Fruit fly (Drosophila melanogaster) whole organism, embryonic: ENCODE results near the gene Ipo9.

Experiments used
- CG1024 ChIP-seq: fragments of 200-800 bp; sonication (Bioruptor generic); IDR thresholded peaks from 2 replicates; pipeline ENCODE4 v1.3.6; 2022; ENCODE audit warnings: missing biosample characterization, missing genetic modification characterization
- CG10462 ChIP-seq: fragments of 200-800 bp; sonication (Bioruptor generic); optimal IDR thresholded peaks from 2 replicates; lab custom pipeline; 2016; ENCODE audit warnings: missing biosample characterization, missing genetic modification characterization
- CG10979 ChIP-seq: fragments of 200-800 bp; sonication (Bioruptor generic); optimal IDR thresholded peaks from 2 replicates; lab custom pipeline; 2018; ENCODE audit warnings: missing biosample characterization, mild to moderate bottlenecking, missing genetic modification characterization, moderate library complexity
- CG11093 ChIP-seq: fragments of 200-800 bp; sonication (Bioruptor generic); IDR thresholded peaks from 3 replicates; pipeline ENCODE4 v1.3.6; 2022; ENCODE audit warnings: missing biosample characterization, missing genetic modification characterization
- CG11398 ChIP-seq: fragments of 200-800 bp; sonication (Bioruptor generic); optimal IDR thresholded peaks from 2 replicates; lab custom pipeline; 2016; ENCODE audit warnings: missing biosample characterization, missing genetic modification characterization
- CG12299 ChIP-seq: fragments of 200-800 bp; sonication (Bioruptor generic); optimal IDR thresholded peaks from 2 replicates; lab custom pipeline; 2018; ENCODE audit warnings: missing biosample characterization, mild to moderate bottlenecking, missing genetic modification characterization
- CG12391 ChIP-seq: fragments of 200-800 bp; sonication (Bioruptor generic); optimal IDR thresholded peaks from 3 replicates; lab custom pipeline; 2018; ENCODE audit warnings: missing biosample characterization, mild to moderate bottlenecking, missing genetic modification characterization, moderate library complexity
- CG12744 ChIP-seq: fragments of 200-800 bp; sonication (Bioruptor generic); optimal IDR thresholded peaks from 2 replicates; lab custom pipeline; 2016; ENCODE audit warnings: missing biosample characterization, missing genetic modification characterization
- CG13624 ChIP-seq: fragments of 200-800 bp; sonication (Bioruptor generic); optimal IDR thresholded peaks from 2 replicates; lab custom pipeline; 2016; ENCODE audit warnings: missing biosample characterization, missing genetic modification characterization
- CG13894 ChIP-seq: fragments of 200-800 bp; sonication (Bioruptor generic); optimal IDR thresholded peaks from 3 replicates; lab custom pipeline; 2018; ENCODE audit warnings: missing biosample characterization, mild to moderate bottlenecking, missing genetic modification characterization, moderate library complexity
- CG15696 ChIP-seq: fragments of 200-800 bp; sonication (Bioruptor generic); optimal IDR thresholded peaks from 2 replicates; lab custom pipeline; 2019; ENCODE audit warnings: missing biosample characterization, mild to moderate bottlenecking, missing genetic modification characterization, moderate library complexity
- CG16863 ChIP-seq: fragments of 200-800 bp; sonication (Bioruptor generic); optimal IDR thresholded peaks from 3 replicates; lab custom pipeline; 2016; ENCODE audit warnings: missing biosample characterization, missing genetic modification characterization
- CG18476 ChIP-seq: fragments of 200-800 bp; sonication (Bioruptor generic); optimal IDR thresholded peaks from 2 replicates; lab custom pipeline; 2016; ENCODE audit warnings: missing biosample characterization, mild to moderate bottlenecking, missing genetic modification characterization
- CG2678 ChIP-seq: fragments of 200-800 bp; sonication (Bioruptor generic); optimal IDR thresholded peaks from 3 replicates; lab custom pipeline; 2019; ENCODE audit warnings: missing biosample characterization, mild to moderate bottlenecking, missing genetic modification characterization, moderate library complexity
- CG2712 ChIP-seq: fragments of 200-800 bp; optimal IDR thresholded peaks from 3 replicates; lab custom pipeline; 2019; ENCODE audit warnings: missing biosample characterization, mild to moderate bottlenecking, missing genetic modification characterization, moderate library complexity
- CG30020 ChIP-seq: fragments of 200-800 bp; optimal IDR thresholded peaks from 2 replicates; lab custom pipeline; 2019; ENCODE audit warnings: missing biosample characterization, mild to moderate bottlenecking, missing genetic modification characterization, moderate library complexity
- CG33213 ChIP-seq: fragments of 200-800 bp; sonication (Bioruptor generic); optimal IDR thresholded peaks from 3 replicates; lab custom pipeline; 2016; ENCODE audit warnings: missing biosample characterization, missing genetic modification characterization
- CG33557 ChIP-seq: fragments of 200-800 bp; sonication (Bioruptor generic); optimal IDR thresholded peaks from 2 replicates; lab custom pipeline; 2019; ENCODE audit warnings: missing biosample characterization, mild to moderate bottlenecking, missing genetic modification characterization, moderate library complexity
- CG34224 ChIP-seq: fragments of 200-800 bp; sonication (Bioruptor generic); IDR thresholded peaks from 3 replicates; pipeline ENCODE4 v1.3.6; 2022; ENCODE audit warnings: missing biosample characterization, missing genetic modification characterization; ENCODE audit not compliant: partially characterized antibody
- CG3726 ChIP-seq: fragments of 200-800 bp; sonication (Bioruptor generic); IDR thresholded peaks from 3 replicates; pipeline ENCODE4, ENCODE4 v1.3.6; 2022; ENCODE audit warnings: missing biosample characterization, missing genetic modification characterization
- CG3847 ChIP-seq: fragments of 200-800 bp; sonication (Bioruptor generic); IDR thresholded peaks from 2 replicates; pipeline ENCODE4 v1.3.6; 2022; ENCODE audit warnings: missing biosample characterization, missing genetic modification characterization
- CG4820 ChIP-seq: fragments of 200-800 bp; sonication (Bioruptor generic); optimal IDR thresholded peaks from 3 replicates; lab custom pipeline; 2016; ENCODE audit warnings: missing biosample characterization, missing genetic modification characterization
- CG6854 ChIP-seq: fragments of 200-800 bp; sonication (Bioruptor generic); optimal IDR thresholded peaks from 3 replicates; lab custom pipeline; 2017; ENCODE audit warnings: missing biosample characterization, mild to moderate bottlenecking, missing genetic modification characterization
- CG7357 ChIP-seq: fragments of 200-800 bp; sonication (Bioruptor generic); IDR thresholded peaks from 3 replicates; pipeline ENCODE4 v1.3.6; 2022; ENCODE audit warnings: missing biosample characterization, missing genetic modification characterization
- CG8089 ChIP-seq: fragments of 200-800 bp; sonication (Bioruptor generic); optimal IDR thresholded peaks from 3 replicates; lab custom pipeline; 2016; ENCODE audit warnings: missing biosample characterization, missing genetic modification characterization
- CG8281 ChIP-seq: fragments of 200-800 bp; sonication (Bioruptor generic); optimal IDR thresholded peaks from 2 replicates; lab custom pipeline; 2018; ENCODE audit warnings: missing biosample characterization, mild to moderate bottlenecking, missing genetic modification characterization, moderate library complexity
- CG8765 ChIP-seq: fragments of 200-800 bp; sonication (Bioruptor generic); IDR thresholded peaks from 2 replicates; pipeline ENCODE4 v1.3.6; 2022; ENCODE audit warnings: missing biosample characterization, missing genetic modification characterization
- CTCF ChIP-seq: fragments of 200-800 bp; sonication (Bioruptor generic); optimal IDR thresholded peaks from 2 replicates; lab custom pipeline; 2017; ENCODE audit warnings: missing biosample characterization, mild to moderate bottlenecking, missing genetic modification characterization, moderate library complexity
- Deaf1 ChIP-seq: fragments of 200-800 bp; optimal IDR thresholded peaks from 3 replicates; lab custom pipeline; 2019; ENCODE audit warnings: missing biosample characterization, mild to moderate bottlenecking, missing genetic modification characterization, moderate library complexity
- Eip74EF ChIP-seq, 2 experiments: fragments of 200-800 bp in 1 of 2; fragments of >200 bp in 1 of 2; sonication (Bioruptor generic) in 1 of 2; optimal IDR thresholded peaks; 2 replicates each; lab custom pipeline; 2017 to 2019; ENCODE audit warnings: missing biosample characterization in 2 of 2, missing genetic modification characterization in 2 of 2, mild to moderate bottlenecking in 1 of 2, moderate library complexity in 1 of 2
- Hr39 ChIP-seq: fragments of >200 bp; optimal IDR thresholded peaks from 2 replicates; lab custom pipeline; 2017
- Meics ChIP-seq: fragments of 200-800 bp; sonication (Bioruptor generic); optimal IDR thresholded peaks from 2 replicates; lab custom pipeline; 2017; ENCODE audit warnings: missing biosample characterization, mild to moderate bottlenecking, missing genetic modification characterization
- NC2β ChIP-seq: fragments of 200-800 bp; sonication (Bioruptor generic); optimal IDR thresholded peaks from 2 replicates; lab custom pipeline; 2016; ENCODE audit warnings: missing biosample characterization, missing genetic modification characterization
- Neu2 ChIP-seq: fragments of 200-800 bp; sonication (Bioruptor generic); optimal IDR thresholded peaks from 3 replicates; lab custom pipeline; 2016; ENCODE audit warnings: missing biosample characterization, missing genetic modification characterization, borderline replicate concordance
- aop ChIP-seq: fragments of 200-800 bp; sonication (Bioruptor generic); IDR thresholded peaks from 2 replicates; pipeline ENCODE4 v1.3.6; 2022; ENCODE audit warnings: missing biosample characterization, missing genetic modification characterization
- bbx ChIP-seq: fragments of 200-800 bp; sonication (Bioruptor generic); IDR thresholded peaks from 2 replicates; pipeline ENCODE4 v1.3.6; 2022; ENCODE audit warnings: missing biosample characterization, missing genetic modification characterization; ENCODE audit not compliant: partially characterized antibody
- dan ChIP-seq: fragments of 200-800 bp; sonication (Bioruptor generic); IDR thresholded peaks from 2 replicates; pipeline ENCODE4 v1.3.6; 2022; ENCODE audit warnings: missing biosample characterization, missing genetic modification characterization
- eyg ChIP-seq: fragments of 200-800 bp; sonication (Bioruptor generic); optimal IDR thresholded peaks from 3 replicates; lab custom pipeline; 2016; ENCODE audit warnings: missing biosample characterization, missing genetic modification characterization
- grn ChIP-seq: fragments of 200-800 bp; sonication (Bioruptor generic); optimal IDR thresholded peaks from 3 replicates; lab custom pipeline; 2017; ENCODE audit warnings: missing biosample characterization, missing genetic modification characterization
- gsb-n ChIP-seq: fragments of 200-800 bp; sonication (Bioruptor generic); optimal IDR thresholded peaks from 3 replicates; lab custom pipeline; 2018; ENCODE audit warnings: missing biosample characterization, mild to moderate bottlenecking, missing genetic modification characterization
- hth ChIP-seq: fragments of >200 bp; optimal IDR thresholded peaks from 2 replicates; lab custom pipeline; 2017; ENCODE audit warnings: inconsistent platforms
- lab ChIP-seq: fragments of 200-800 bp; sonication (Bioruptor generic); optimal IDR thresholded peaks from 3 replicates; lab custom pipeline; 2017; ENCODE audit warnings: missing biosample characterization, missing genetic modification characterization, mild to moderate bottlenecking, moderate library complexity, missing genetic modification reagents
- onecut ChIP-seq: fragments of 200-800 bp; sonication (Bioruptor generic); IDR thresholded peaks from 2 replicates; pipeline ENCODE4 v1.3.6; 2022; ENCODE audit warnings: missing biosample characterization, missing genetic modification characterization
- repo ChIP-seq: fragments of 200-800 bp; sonication (Bioruptor generic); optimal IDR thresholded peaks from 2 replicates; lab custom pipeline; 2016; ENCODE audit warnings: missing biosample characterization, missing genetic modification characterization
- sd ChIP-seq: fragments of 200-800 bp; sonication (Bioruptor generic); optimal IDR thresholded peaks from 3 replicates; lab custom pipeline; 2018; ENCODE audit warnings: missing biosample characterization, mild to moderate bottlenecking, missing genetic modification characterization, moderate library complexity
- sisA ChIP-seq: fragments of 200-800 bp; sonication (Bioruptor generic); IDR thresholded peaks from 2 replicates; pipeline ENCODE4 v1.3.6; 2022; ENCODE audit warnings: missing biosample characterization, missing genetic modification characterization
- trem ChIP-seq: fragments of 200-800 bp; optimal IDR thresholded peaks from 3 replicates; lab custom pipeline; 2019; ENCODE audit warnings: missing biosample characterization, mild to moderate bottlenecking, missing genetic modification characterization, moderate library complexity
- vfl ChIP-seq: fragments of 200-800 bp; sonication (Bioruptor generic); optimal IDR thresholded peaks from 2 replicates; lab custom pipeline; 2016; ENCODE audit warnings: missing biosample characterization, missing genetic modification characterization
- vvl ChIP-seq: fragments of 200-800 bp; sonication (Bioruptor generic); IDR thresholded peaks from 2 replicates; pipeline ENCODE4 v1.3.6; 2022; ENCODE audit warnings: missing biosample characterization, missing genetic modification characterization
- zen ChIP-seq: fragments of 200-800 bp; sonication (Bioruptor generic); optimal IDR thresholded peaks from 3 replicates; lab custom pipeline; 2018; ENCODE audit warnings: missing biosample characterization, mild to moderate bottlenecking, missing genetic modification characterization, moderate library complexity
- zen2 ChIP-seq: fragments of 200-800 bp; sonication (Bioruptor generic); IDR thresholded peaks from 3 replicates; pipeline ENCODE4 v1.3.6; 2022; ENCODE audit warnings: missing biosample characterization, missing genetic modification characterization; ENCODE audit not compliant: partially characterized antibody

Gene Ipo9

dm6 chr3R:11435537-11436234 is 23.4 kb downstream of the Ipo9 start, which contains the start of the genes Exd2 and CG5281 (continued):
- TF ChIP-seq sd (tag; lab: Kevin White, UChicago) (no peak), CG10979 (tag; lab: Kevin White, UChicago) (peak; percentile 43), CG33557 (GFP tag; lab: Kevin White, UChicago) (peak; percentile 66), grn (GFP tag; lab: Kevin White, UChicago) (no peak), CG30020 (tag; lab: Kevin White, UChicago) (peak; percentile 55), sisA (GFP tag; lab: Robert Waterston, UW) (no peak), CG34224 (peak; percentile 55; the same call in 1 of the 3 replicates), CG33213 (GFP tag; lab: Kevin White, UChicago) (peak; percentile 58), CG7357 (GFP tag; lab: Robert Waterston, UW) (no peak), aop (no peak), CG2678 (no peak), CG8765 (GFP tag; lab: Robert Waterston, UW) (no peak), CG16863 (GFP tag; lab: Kevin White, UChicago) (peak; percentile 53), Meics (peak; percentile 62), CG3847 (peak; percentile 72), zen (peak; percentile 9), hth (lab: Kevin White, UChicago) (no peak), Neu2 (no peak), lab (no peak), CG6854 (GFP tag; lab: Kevin White, UChicago) (no peak), bbx (GFP tag; lab: Robert Waterston, UW) (no peak), gsb-n (no peak), CG3726 (no peak), CG11398 (no peak), trem (tag; lab: Kevin White, UChicago) (peak; percentile 99), CG13624 (GFP tag; lab: Kevin White, UChicago) (peak; percentile 16), CG1024 (no peak), CG4820 (no peak), eyg (GFP tag; lab: Kevin White, UChicago) (peak; percentile 14), CG10462 (GFP tag; lab: Kevin White, UChicago) (peak; percentile 77), CG2712 (tag; lab: Kevin White, UChicago) (peak; percentile 47), CG12299 (tag; lab: Kevin White, UChicago) (peak; percentile 39), vfl (GFP tag; lab: Kevin White, UChicago) (peak; percentile 41), CG8089 (GFP tag; lab: Kevin White, UChicago) (peak; percentile 35), CG15696 (tag; lab: Kevin White, UChicago) (peak; percentile 21), CG13894 (tag; lab: Kevin White, UChicago) (peak; percentile 17), dan (GFP tag; lab: Robert Waterston, UW) (no peak), CTCF (GFP tag; lab: Kevin White, UChicago) (peak; percentile 13), Deaf1 (peak; percentile 73), Eip74EF (GFP tag; optimal IDR thresholded peaks at IDR 0.05; lab: Kevin White, UChicago) (no peak), onecut (GFP tag; lab: Robert Waterston, UW) (peak; percentile 97), CG18476 (GFP tag; lab: Kevin White, UChicago) (peak; percentile 41), NC2β (peak; percentile 51), CG11093 (GFP tag; lab: Robert Waterston, UW) (no peak), Hr39 (lab: Kevin White, UChicago) (no peak), CG12744 (GFP tag; lab: Kevin White, UChicago) (peak; percentile 20), CG12391 (tag; lab: Kevin White, UChicago) (peak; percentile 70), CG8281 (no peak), zen2 (no peak), repo (GFP tag; lab: Kevin White, UChicago) (peak; percentile 35), vvl (GFP tag; lab: Robert Waterston, UW) (no peak; the same call in 1 of the 2 replicates)
